Fruit fly (Drosophila melanogaster): ENCODE results near the gene CG11760.

CG11760 gene

dm6 chr3R:8676560-8677000, 42.4 kb upstream of the CG11760 start, which contains the start of the genes Unc50, CG11755 and CG8043 (continued):
- TF ChIP-seq ken (GFP tag; IDR thresholded peaks at IDR 0.05) (0 out of 3 replicates have a peak, but pooled peaks have one; percentile 32), CG43689 (GFP tag; IDR thresholded peaks at IDR 0.05) (no peak), CG9215 (GFP tag; IDR thresholded peaks at IDR 0.05) (peak; percentile 84), nerfin-2 (GFP tag; IDR thresholded peaks at IDR 0.05; ENCODE audit: partially characterized antibody) (peak; percentile 88), Nf-YB (GFP tag; optimal IDR thresholded peaks at IDR 0.05) (peak; percentile 62), CG10565 (GFP tag; optimal IDR thresholded peaks at IDR 0.05) (no peak), CG6272 (GFP tag; IDR thresholded peaks at IDR 0.05) (peak; percentile 83), Meics (GFP tag; optimal IDR thresholded peaks at IDR 0.05) (peak; percentile 77), crol (GFP tag; IDR thresholded peaks at IDR 0.05) (no peak), run (tag; optimal IDR thresholded peaks at IDR 0.05) (peak; percentile 26), dpn (GFP tag; optimal IDR thresholded peaks at IDR 0.05) (peak; percentile 78 to 84), Sry-β (GFP tag; optimal IDR thresholded peaks at IDR 0.05) (peak; percentile 46), CrebB (tag; optimal IDR thresholded peaks at IDR 0.05) (peak; percentile 64), bigmax (GFP tag; optimal IDR thresholded peaks at IDR 0.05) (no peak), sd (tag; optimal IDR thresholded peaks at IDR 0.05) (no peak), CG16863 (GFP tag; optimal IDR thresholded peaks at IDR 0.05) (peak; percentile 44), MTF-1 (GFP tag; optimal IDR thresholded peaks at IDR 0.05; ENCODE audit: borderline replicate concordance) (no peak), CG11504 (tag; optimal IDR thresholded peaks at IDR 0.05) (peak; percentile 80), disco-r (GFP tag; optimal IDR thresholded peaks at IDR 0.05) (peak; percentile 53), Eip74EF (GFP tag; optimal IDR thresholded peaks at IDR 0.05) (no peak), gt (GFP tag; IDR thresholded peaks at IDR 0.05) (no peak), Bteb2 (GFP tag; optimal IDR thresholded peaks at IDR 0.05) (peak; percentile 53), CG10209 (GFP tag; optimal IDR thresholded peaks at IDR 0.05) (peak; percentile 70), CG17359 (tag; optimal IDR thresholded peaks at IDR 0.05) (peak; percentile 68), dm (GFP tag; optimal IDR thresholded peaks at IDR 0.05) (no peak), gfzf (GFP tag; optimal IDR thresholded peaks at IDR 0.05) (peak; percentile 85), CG17328 (GFP tag; IDR thresholded peaks at IDR 0.05) (0 out of 2 replicates have a peak, but pooled peaks have one; percentile 7), CG14050 (GFP tag; IDR thresholded peaks at IDR 0.05) (peak; percentile 25; the same call in 1 of the 3 replicates), unc-4 (GFP tag; IDR thresholded peaks at IDR 0.05; ENCODE audit: partially characterized antibody) (peak; percentile 98), CG2202 (tag; optimal IDR thresholded peaks at IDR 0.05) (peak; percentile 32), H2.0 (GFP tag; IDR thresholded peaks at IDR 0.05) (peak; percentile 56; the same call in 1 of the 2 replicates), Hand (GFP tag; optimal IDR thresholded peaks at IDR 0.05) (no peak), abd-A (tag; optimal IDR thresholded peaks at IDR 0.05) (no peak), Bgb (GFP tag; IDR thresholded peaks at IDR 0.05; ENCODE audit: partially characterized antibody) (peak; percentile 93), zfh2 (GFP tag; optimal IDR thresholded peaks at IDR 0.05) (peak; percentile 72), CG34376 (GFP tag; optimal IDR thresholded peaks at IDR 0.05) (peak; percentile 79), HLH54F (GFP tag; optimal IDR thresholded peaks at IDR 0.05) (peak; percentile 69), wek (GFP tag; optimal IDR thresholded peaks at IDR 0.05) (no peak), hkb (optimal IDR thresholded peaks at IDR 0.05) (peak; percentile 86), hkb (GFP tag; IDR thresholded peaks at IDR 0.05) (peak; percentile 72), unpg (GFP tag; optimal IDR thresholded peaks at IDR 0.05) (peak; percentile 74), CG1792 (GFP tag; optimal IDR thresholded peaks at IDR 0.05) (no peak), Scr (GFP tag; IDR thresholded peaks at IDR 0.05; ENCODE audit: partially characterized antibody) (peak; percentile 99), zfh1 (GFP tag; IDR thresholded peaks at IDR 0.05) (peak; percentile 68), CTCF (GFP tag; optimal IDR thresholded peaks at IDR 0.05) (no peak), dimm (GFP tag; IDR thresholded peaks at IDR 0.05) (no peak), odd (GFP tag; optimal IDR thresholded peaks at IDR 0.05) (peak; percentile 47), chm (GFP tag; IDR thresholded peaks at IDR 0.05) (no peak), CG9437 (GFP tag; optimal IDR thresholded peaks at IDR 0.05) (peak; percentile 72), CG7372 (GFP tag; IDR thresholded peaks at IDR 0.05) (peak; percentile 59), Camta (GFP tag; optimal IDR thresholded peaks at IDR 0.05) (peak; percentile 60)
